Worm (Caenorhabditis elegans) whole organism, L2 larva: Measurements from ENCODE around the gene cls-2.

Experiments
- C34F6.9 ChIP-seq: fragments of 150-350 bp; optimal IDR thresholded peaks from 2 replicates; lab custom pipeline; 2014; ENCODE audit warnings: missing biosample characterization, missing genetic modification characterization
- F13H6.1 ChIP-seq: sonication (generic microtip); optimal IDR thresholded peaks from 2 replicates; lab custom pipeline; 2016; ENCODE audit warnings: missing genetic modification characterization, missing compliant biosample characterization
- R02D3.7 ChIP-seq: fragments of 150-350 bp; optimal IDR thresholded peaks from 2 replicates; lab custom pipeline; 2014; ENCODE audit warnings: missing biosample characterization, missing genetic modification characterization
- Y55F3AM.14 ChIP-seq: fragments of 200-800 bp; sonication (Bioruptor generic); optimal IDR thresholded peaks from 2 replicates; lab custom pipeline; 2018; ENCODE audit warnings: mild to moderate bottlenecking, missing genetic modification characterization, missing compliant biosample characterization
- ZK546.5 ChIP-seq: sonication (generic microtip); optimal IDR thresholded peaks from 2 replicates; lab custom pipeline; 2017; ENCODE audit warnings: missing biosample characterization, missing genetic modification characterization
- alr-1 ChIP-seq: fragments of 150-350 bp; optimal IDR thresholded peaks from 2 replicates; lab custom pipeline; 2014; ENCODE audit warnings: missing biosample characterization, missing genetic modification characterization
- aly-2 ChIP-seq: fragments of 150-350 bp; optimal IDR thresholded peaks from 2 replicates; lab custom pipeline; 2014; ENCODE audit warnings: missing biosample characterization, missing genetic modification characterization
- ama-1 ChIP-seq: fragments of 150-350 bp; optimal IDR thresholded peaks from 2 replicates; lab custom pipeline; 2018; ENCODE audit warnings: inconsistent platforms
- blmp-1 ChIP-seq: sonication (generic microtip); optimal IDR thresholded peaks from 2 replicates; lab custom pipeline; 2017; ENCODE audit warnings: missing genetic modification characterization, mild to moderate bottlenecking, missing compliant biosample characterization, antibody characterized with exemption, moderate library complexity; ENCODE audit not compliant: insufficient read depth
- ceh-82 ChIP-seq: fragments of 150-350 bp; optimal IDR thresholded peaks from 2 replicates; lab custom pipeline; 2014; ENCODE audit warnings: missing biosample characterization, missing genetic modification characterization
- crh-2 ChIP-seq: sonication (generic microtip); optimal IDR thresholded peaks from 2 replicates; lab custom pipeline; 2017; ENCODE audit warnings: missing biosample characterization, missing genetic modification characterization
- dmd-4 ChIP-seq: sonication (generic microtip); optimal IDR thresholded peaks from 2 replicates; lab custom pipeline; 2017; ENCODE audit warnings: missing biosample characterization, missing genetic modification characterization
- egl-27 ChIP-seq: sonication (generic microtip); optimal IDR thresholded peaks from 3 replicates; lab custom pipeline; 2017; ENCODE audit warnings: missing biosample characterization, missing genetic modification reagents, missing genetic modification characterization
- elt-3 ChIP-seq: sonication (generic microtip); optimal IDR thresholded peaks from 2 replicates; lab custom pipeline; 2017; ENCODE audit warnings: missing biosample characterization, missing genetic modification characterization
- gmeb-1 ChIP-seq: fragments of 150-350 bp; optimal IDR thresholded peaks from 2 replicates; lab custom pipeline; 2014; ENCODE audit warnings: missing biosample characterization, missing genetic modification characterization
- lin-11 ChIP-seq: fragments of 150-350 bp; sonication (generic microtip); optimal IDR thresholded peaks from 2 replicates; lab custom pipeline; 2014; ENCODE audit warnings: missing biosample characterization, missing genetic modification characterization, inconsistent platforms, mixed read lengths
- lin-39 ChIP-seq: fragments of 150-350 bp; optimal IDR thresholded peaks from 2 replicates; lab custom pipeline; 2014; ENCODE audit warnings: missing biosample characterization, missing genetic modification reagents, missing genetic modification characterization
- lsy-2 ChIP-seq, 2 experiments: fragments of 150-350 bp in 1 of 2; sonication (generic microtip) in 1 of 2; optimal IDR thresholded peaks; 2 replicates each; lab custom pipeline; 2014 to 2017; ENCODE audit warnings: missing biosample characterization in 2 of 2, missing genetic modification characterization in 2 of 2
- mab-5 ChIP-seq: fragments of 150-350 bp; optimal IDR thresholded peaks from 2 replicates; lab custom pipeline; 2014; ENCODE audit warnings: missing biosample characterization, missing genetic modification characterization
- mbf-1 ChIP-seq: sonication (generic microtip); optimal IDR thresholded peaks from 2 replicates; lab custom pipeline; 2017; ENCODE audit warnings: missing biosample characterization, missing genetic modification characterization
- mdl-1 ChIP-seq, 2 experiments: fragments of 150-350 bp in 1 of 2; sonication (generic microtip) in 1 of 2; optimal IDR thresholded peaks; 2 replicates each; lab custom pipeline; 2017; ENCODE audit warnings: missing biosample characterization in 2 of 2, missing genetic modification characterization in 2 of 2
- nhr-10 ChIP-seq: sonication (generic microtip); optimal IDR thresholded peaks from 2 replicates; lab custom pipeline; 2017; ENCODE audit warnings: missing biosample characterization, missing genetic modification characterization
- nhr-11 ChIP-seq: fragments of 150-350 bp; optimal IDR thresholded peaks from 2 replicates; lab custom pipeline; 2014; ENCODE audit warnings: missing biosample characterization, missing genetic modification characterization
- nhr-12 ChIP-seq: fragments of 150-350 bp; optimal IDR thresholded peaks from 2 replicates; lab custom pipeline; 2014; ENCODE audit warnings: missing biosample characterization, missing genetic modification characterization
- nhr-129 ChIP-seq: fragments of 150-350 bp; optimal IDR thresholded peaks from 2 replicates; lab custom pipeline; 2014; ENCODE audit warnings: missing biosample characterization, missing genetic modification characterization
- nhr-21 ChIP-seq: fragments of 150-350 bp; optimal IDR thresholded peaks from 2 replicates; lab custom pipeline; 2014; ENCODE audit warnings: missing biosample characterization, missing genetic modification characterization
- nhr-23 ChIP-seq: fragments of 150-350 bp; optimal IDR thresholded peaks from 2 replicates; lab custom pipeline; 2014; ENCODE audit warnings: missing biosample characterization, missing genetic modification reagents, missing genetic modification characterization
- nhr-237 ChIP-seq: fragments of 150-350 bp; optimal IDR thresholded peaks from 2 replicates; lab custom pipeline; 2014; ENCODE audit warnings: missing biosample characterization, missing genetic modification characterization
- nhr-25 ChIP-seq: fragments of 150-350 bp; sonication (generic microtip); optimal IDR thresholded peaks from 3 replicates; lab custom pipeline; 2014; ENCODE audit warnings: missing biosample characterization, missing genetic modification characterization
- nhr-77 ChIP-seq: fragments of 150-350 bp; optimal IDR thresholded peaks from 2 replicates; lab custom pipeline; 2014; ENCODE audit warnings: missing biosample characterization, missing genetic modification characterization
- peb-1 ChIP-seq: fragments of 150-350 bp; optimal IDR thresholded peaks from 2 replicates; lab custom pipeline; 2014; ENCODE audit warnings: missing biosample characterization, missing genetic modification characterization
- sem-4 ChIP-seq: fragments of 150-350 bp; optimal IDR thresholded peaks from 2 replicates; lab custom pipeline; 2014; ENCODE audit warnings: missing biosample characterization, missing genetic modification reagents, missing genetic modification characterization
- skn-1 ChIP-seq: sonication (generic microtip); optimal IDR thresholded peaks from 2 replicates; lab custom pipeline; 2017; ENCODE audit warnings: missing biosample characterization, missing genetic modification characterization
- sma-3 ChIP-seq: sonication (generic microtip); optimal IDR thresholded peaks from 2 replicates; lab custom pipeline; 2016; ENCODE audit warnings: missing genetic modification reagents, missing genetic modification characterization, missing compliant biosample characterization
- sma-9 ChIP-seq, 2 experiments: fragments of 150-350 bp in 1 of 2; sonication (generic microtip) in 1 of 2; optimal IDR thresholded peaks; 2 replicates each; lab custom pipeline; 2014 to 2016; ENCODE audit warnings: missing genetic modification characterization in 2 of 2, mild to moderate bottlenecking in 1 of 2, missing biosample characterization in 1 of 2, missing compliant biosample characterization in 1 of 2, missing genetic modification reagents in 1 of 2, moderate library complexity in 1 of 2
- snpc-4 ChIP-seq: fragments of 150-350 bp; optimal IDR thresholded peaks from 2 replicates; lab custom pipeline; 2014; ENCODE audit warnings: missing biosample characterization, missing genetic modification characterization
- unc-39 ChIP-seq: fragments of 150-350 bp; optimal IDR thresholded peaks from 2 replicates; lab custom pipeline; 2014; ENCODE audit warnings: missing biosample characterization, missing genetic modification characterization
- unc-55 ChIP-seq: fragments of 150-350 bp; sonication (generic microtip); optimal IDR thresholded peaks from 3 replicates; lab custom pipeline; 2014; ENCODE audit warnings: missing biosample characterization, missing genetic modification reagents, missing genetic modification characterization
- unc-62 ChIP-seq: fragments of 150-350 bp; optimal IDR thresholded peaks from 2 replicates; lab custom pipeline; 2014; ENCODE audit warnings: missing biosample characterization, missing genetic modification reagents, missing genetic modification characterization
- zag-1 ChIP-seq: fragments of 150-350 bp; optimal IDR thresholded peaks from 2 replicates; lab custom pipeline; 2014; ENCODE audit warnings: missing biosample characterization, missing genetic modification characterization
- ztf-1 ChIP-seq: fragments of 200-800 bp; sonication (Bioruptor generic); conservative IDR thresholded peaks from 2 replicates; pipeline ENCODE4 v1.3.6; 2022; ENCODE audit warnings: missing genetic modification characterization, missing compliant biosample characterization
- ztf-11 ChIP-seq: sonication (generic microtip); optimal IDR thresholded peaks from 2 replicates; lab custom pipeline; 2017; ENCODE audit warnings: missing biosample characterization, missing genetic modification characterization
- ztf-4 ChIP-seq: fragments of 150-350 bp; optimal IDR thresholded peaks from 2 replicates; lab custom pipeline; 2014; ENCODE audit warnings: missing biosample characterization, missing genetic modification characterization

The cls-2 gene

DNA sequence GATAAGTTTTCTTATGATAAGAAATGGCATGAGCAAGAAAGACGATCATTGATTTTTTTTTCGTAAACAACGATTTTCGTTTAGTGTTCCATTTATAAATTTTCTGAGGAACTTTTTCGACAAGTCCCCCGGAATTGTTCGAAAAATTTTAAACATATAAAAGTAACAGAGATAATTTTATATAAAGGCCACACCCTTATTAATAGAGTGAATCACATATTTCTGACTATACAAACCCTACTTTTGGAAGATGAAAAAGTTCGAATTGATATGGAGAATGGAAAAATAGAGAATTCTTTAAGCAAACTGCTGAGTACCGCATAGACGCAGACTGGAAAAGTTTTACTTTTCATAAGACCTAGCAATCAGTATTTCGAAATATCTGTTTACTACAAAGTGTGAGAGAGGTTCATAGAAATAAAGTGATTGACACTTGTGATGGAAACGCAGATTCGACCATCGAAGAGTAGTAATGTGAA is 3.7 kb upstream of the cls-2 start (continued):
- TF ChIP-seq skn-1 (tag; lab: Kevin White, UChicago): peak; percentile 74
- TF ChIP-seq mab-5 (tag; lab: Kevin White, UChicago): no peak
- peak; percentile 95 for TF ChIP-seq C34F6.9 (tag; lab: Kevin White, UChicago)
- no peak for TF ChIP-seq ztf-1 (GFP tag; lab: Robert Waterston, UW)
- peak; percentile 73 for TF ChIP-seq sma-3 (GFP tag; lab: Kevin White, UChicago)
- peak; percentile 60 for TF ChIP-seq unc-55 (GFP tag; lab: Kevin White, UChicago)
- TF ChIP-seq mbf-1 (tag; lab: Kevin White, UChicago): no peak
- peak; percentile 99 for TF ChIP-seq ama-1 (lab: Kevin White, UChicago)
- TF ChIP-seq lin-39 (tag; lab: Kevin White, UChicago): no peak
- TF ChIP-seq egl-27 (tag; lab: Kevin White, UChicago): no peak
- peak; percentile 31 for TF ChIP-seq zag-1 (tag; lab: Kevin White, UChicago)
- TF ChIP-seq R02D3.7 (tag; lab: Kevin White, UChicago): no peak
- TF ChIP-seq nhr-23 (tag; lab: Kevin White, UChicago): no peak
- peak; percentile 59 for TF ChIP-seq Y55F3AM.14 (GFP tag; lab: Kevin White, UChicago)
- TF ChIP-seq nhr-11 (tag; lab: Kevin White, UChicago): peak; percentile 59
- TF ChIP-seq mdl-1 (tag; optimal IDR thresholded peaks at IDR 0.05; lab: Kevin White, UChicago): no peak
- TF ChIP-seq unc-62 (GFP tag; lab: Kevin White, UChicago): peak; percentile 0
- TF ChIP-seq nhr-25 (tag; lab: Kevin White, UChicago): peak; percentile 53
- TF ChIP-seq nhr-237: no peak
- TF ChIP-seq peb-1 (tag; lab: Kevin White, UChicago): no peak
- TF ChIP-seq ztf-11 (tag; lab: Kevin White, UChicago): no peak
- TF ChIP-seq aly-2: no peak
- TF ChIP-seq sma-9 (GFP tag; optimal IDR thresholded peaks at IDR 0.05; lab: Kevin White, UChicago): peak; percentile 65
- no peak for TF ChIP-seq sma-9 (tag; optimal IDR thresholded peaks at IDR 0.05; lab: Kevin White, UChicago)
- peak; percentile 58 for TF ChIP-seq nhr-12 (tag; lab: Kevin White, UChicago)
- peak; percentile 71 for TF ChIP-seq gmeb-1 (tag; lab: Kevin White, UChicago)
- TF ChIP-seq nhr-129 (tag; lab: Kevin White, UChicago): peak; percentile 96

DNA sequence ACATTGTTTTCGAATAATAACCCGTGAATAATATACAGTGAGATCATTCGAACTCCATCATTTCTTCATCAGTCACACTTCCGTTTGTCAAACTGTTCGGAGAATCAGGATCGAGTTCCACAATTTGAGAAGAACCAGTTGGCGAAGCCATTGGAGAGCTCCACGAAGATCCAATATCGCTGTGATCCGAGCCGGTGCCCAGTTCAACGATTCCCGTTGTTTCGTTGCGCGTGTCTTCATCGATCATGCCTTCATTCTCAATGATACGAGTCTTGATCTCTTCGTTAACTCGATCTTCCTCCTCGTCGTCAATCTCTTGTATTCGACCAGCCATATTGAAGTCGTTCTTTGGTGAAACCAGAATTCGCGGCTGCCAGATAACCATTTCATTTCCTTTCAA is 3.1 kb upstream of the cls-2 start:
- TF ChIP-seq nhr-23 (tag; lab: Kevin White, UChicago) (no peak), C34F6.9 (tag; lab: Kevin White, UChicago) (no peak), ztf-1 (GFP tag; lab: Robert Waterston, UW) (no peak), nhr-21 (tag; lab: Kevin White, UChicago) (no peak), ZK546.5 (no peak), ztf-4 (tag; lab: Kevin White, UChicago) (no peak), nhr-10 (tag; lab: Kevin White, UChicago) (no peak), egl-27 (tag; lab: Kevin White, UChicago) (no peak), F13H6.1 (tag; lab: Kevin White, UChicago) (no peak), mab-5 (tag; lab: Kevin White, UChicago) (no peak), alr-1 (no peak), mdl-1 (tag; optimal IDR thresholded peaks at IDR 0.05; lab: Kevin White, UChicago) (no peak), blmp-1 (no peak), Y55F3AM.14 (GFP tag; lab: Kevin White, UChicago) (no peak), zag-1 (tag; lab: Kevin White, UChicago) (no peak), unc-55 (GFP tag; lab: Kevin White, UChicago) (no peak), nhr-237 (no peak)

DNA sequence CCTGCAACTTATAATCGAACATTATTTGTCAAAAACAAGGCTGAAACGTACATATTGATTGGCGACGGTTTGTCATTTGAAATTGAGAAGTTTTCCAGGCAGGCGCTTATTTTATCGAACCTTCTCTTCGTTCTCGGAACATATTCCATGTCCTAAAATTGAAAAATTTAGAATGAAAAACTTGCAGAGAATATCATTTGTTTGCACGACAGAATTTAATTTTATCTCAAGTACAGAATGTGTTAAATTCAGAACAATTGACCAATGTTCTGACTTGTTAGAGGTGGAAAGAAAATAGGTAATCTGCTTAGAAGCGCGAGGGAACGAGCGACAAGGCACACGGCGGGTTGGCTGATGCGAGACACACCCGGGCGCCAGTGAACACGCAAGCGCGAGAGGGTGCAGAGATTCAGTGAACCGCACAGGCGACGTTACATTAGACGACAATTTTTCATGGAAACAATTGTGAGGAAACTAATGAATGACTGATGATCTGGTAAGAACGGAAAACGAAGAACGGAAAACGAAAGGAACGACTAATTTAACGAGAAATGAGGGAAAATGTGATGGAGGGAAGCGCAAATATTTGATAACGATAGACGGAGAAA is 2.4 kb upstream of the cls-2 start:
- no peak for TF ChIP-seq nhr-10 (tag; lab: Kevin White, UChicago)
- no peak for TF ChIP-seq blmp-1
- TF ChIP-seq nhr-25 (tag; lab: Kevin White, UChicago): no peak
- TF ChIP-seq gmeb-1 (tag; lab: Kevin White, UChicago): peak; percentile 38
- no peak for TF ChIP-seq nhr-77 (tag; lab: Kevin White, UChicago)
- TF ChIP-seq unc-55 (GFP tag; lab: Kevin White, UChicago): peak; percentile 54
- peak; percentile 85 for TF ChIP-seq ama-1 (lab: Kevin White, UChicago)
- TF ChIP-seq skn-1 (tag; lab: Kevin White, UChicago): no peak
- TF ChIP-seq ztf-11 (tag; lab: Kevin White, UChicago): no peak
- no peak for TF ChIP-seq Y55F3AM.14 (GFP tag; lab: Kevin White, UChicago)
- no peak for TF ChIP-seq nhr-12 (tag; lab: Kevin White, UChicago)
- peak; percentile 22 for TF ChIP-seq snpc-4 (tag; lab: Kevin White, UChicago)
- no peak for TF ChIP-seq peb-1 (tag; lab: Kevin White, UChicago)
- TF ChIP-seq crh-2 (tag; lab: Kevin White, UChicago): peak; percentile 56
- no peak for TF ChIP-seq elt-3
- TF ChIP-seq nhr-237: no peak
- TF ChIP-seq sma-9 (GFP tag; optimal IDR thresholded peaks at IDR 0.05; lab: Kevin White, UChicago): peak; percentile 38
- no peak for TF ChIP-seq sma-9 (tag; optimal IDR thresholded peaks at IDR 0.05; lab: Kevin White, UChicago)
- TF ChIP-seq dmd-4 (tag; lab: Kevin White, UChicago): no peak
- TF ChIP-seq unc-39 (tag; lab: Kevin White, UChicago): no peak
- TF ChIP-seq mbf-1 (tag; lab: Kevin White, UChicago): no peak
- TF ChIP-seq nhr-11 (tag; lab: Kevin White, UChicago): no peak
- TF ChIP-seq ceh-82 (tag; lab: Kevin White, UChicago): no peak
- no peak for TF ChIP-seq sem-4 (tag; lab: Kevin White, UChicago)
- TF ChIP-seq C34F6.9 (tag; lab: Kevin White, UChicago): no peak
- TF ChIP-seq R02D3.7 (tag; lab: Kevin White, UChicago): no peak
- peak; percentile 75 for TF ChIP-seq lin-11
- TF ChIP-seq sma-3 (GFP tag; lab: Kevin White, UChicago): no peak
- TF ChIP-seq lsy-2 (tag; optimal IDR thresholded peaks at IDR 0.05; lab: Kevin White, UChicago): peak in 1 of 2 experiments; percentile 47
- TF ChIP-seq unc-62 (GFP tag; lab: Kevin White, UChicago): no peak
- no peak for TF ChIP-seq alr-1
- TF ChIP-seq ztf-4 (tag; lab: Kevin White, UChicago): peak; percentile 69
- TF ChIP-seq ztf-1 (GFP tag; lab: Robert Waterston, UW): no peak
